Fruit fly (Drosophila melanogaster) whole organism, embryonic: ENCODE data around the gene CG8176.

Experiments
- Aef1 ChIP-seq: fragments of 200-800 bp; sonication (Bioruptor generic); IDR thresholded peaks from 3 replicates; pipeline ENCODE4 v1.3.6; 2022; ENCODE audit warnings: missing biosample characterization, missing genetic modification characterization
- Awh ChIP-seq: fragments of 200-800 bp; sonication (Bioruptor generic); IDR thresholded peaks from 2 replicates; pipeline ENCODE4, ENCODE4 v1.3.6; 2022; ENCODE audit warnings: missing biosample characterization, missing genetic modification characterization
- CG10267 ChIP-seq: fragments of 200-800 bp; sonication (Bioruptor generic); optimal IDR thresholded peaks from 2 replicates; lab custom pipeline; 2018; ENCODE audit warnings: missing biosample characterization, mild to moderate bottlenecking, missing genetic modification characterization, moderate library complexity
- CG11247 ChIP-seq: fragments of 200-800 bp; sonication (Bioruptor generic); IDR thresholded peaks from 2 replicates; pipeline ENCODE4 v1.3.6; 2022; ENCODE audit warnings: missing biosample characterization, missing genetic modification characterization
- CG12071 ChIP-seq: fragments of 200-800 bp; sonication (Bioruptor generic); optimal IDR thresholded peaks from 3 replicates; lab custom pipeline; 2018; ENCODE audit warnings: missing biosample characterization, mild to moderate bottlenecking, missing genetic modification characterization
- CG12219 ChIP-seq: fragments of 200-800 bp; sonication (Bioruptor generic); optimal IDR thresholded peaks from 3 replicates; lab custom pipeline; 2018; ENCODE audit warnings: missing biosample characterization, mild to moderate bottlenecking, missing genetic modification characterization
- CG13287 ChIP-seq: fragments of 200-800 bp; sonication (Bioruptor generic); IDR thresholded peaks from 2 replicates; pipeline ENCODE4 v1.3.6; 2022; ENCODE audit warnings: missing biosample characterization, missing genetic modification characterization; ENCODE audit not compliant: partially characterized antibody
- CG14014 ChIP-seq: fragments of 200-800 bp; sonication (Bioruptor generic); IDR thresholded peaks from 2 replicates; pipeline ENCODE4 v1.3.6; 2022; ENCODE audit warnings: missing biosample characterization, missing genetic modification characterization
- CG15514 ChIP-seq: fragments of 200-800 bp; sonication (Bioruptor generic); optimal IDR thresholded peaks from 3 replicates; lab custom pipeline; 2017; ENCODE audit warnings: missing biosample characterization, missing genetic modification characterization, mild to moderate bottlenecking, moderate library complexity, missing genetic modification reagents
- CG17912 ChIP-seq: fragments of 200-800 bp; sonication (Bioruptor generic); optimal IDR thresholded peaks from 2 replicates; lab custom pipeline; 2018; ENCODE audit warnings: missing biosample characterization, mild to moderate bottlenecking, missing genetic modification characterization
- CG18476 ChIP-seq: fragments of 200-800 bp; sonication (Bioruptor generic); optimal IDR thresholded peaks from 2 replicates; lab custom pipeline; 2016; ENCODE audit warnings: missing biosample characterization, mild to moderate bottlenecking, missing genetic modification characterization
- CG3065 ChIP-seq: fragments of 200-800 bp; sonication (Bioruptor generic); optimal IDR thresholded peaks from 2 replicates; lab custom pipeline; 2016; ENCODE audit warnings: missing biosample characterization, missing genetic modification characterization
- CG3281 ChIP-seq: fragments of 200-800 bp; sonication (Bioruptor generic); optimal IDR thresholded peaks from 3 replicates; lab custom pipeline; 2017; ENCODE audit warnings: missing biosample characterization, mild to moderate bottlenecking, missing genetic modification characterization
- CG6813 ChIP-seq: fragments of 200-800 bp; sonication (Bioruptor generic); optimal IDR thresholded peaks from 2 replicates; lab custom pipeline; 2017; ENCODE audit warnings: missing biosample characterization, missing genetic modification characterization, mild to moderate bottlenecking, moderate library complexity, missing genetic modification reagents
- CG7372 ChIP-seq: fragments of 200-800 bp; sonication (Bioruptor generic); IDR thresholded peaks from 2 replicates; pipeline ENCODE4 v1.3.6; 2022; ENCODE audit warnings: missing biosample characterization, missing genetic modification characterization
- CG7839 ChIP-seq: fragments of 200-800 bp; sonication (Bioruptor generic); optimal IDR thresholded peaks from 3 replicates; lab custom pipeline; 2018; ENCODE audit warnings: missing biosample characterization, mild to moderate bottlenecking, missing genetic modification characterization, moderate library complexity
- CG8388 ChIP-seq: fragments of 200-800 bp; sonication (Bioruptor generic); optimal IDR thresholded peaks from 2 replicates; lab custom pipeline; 2019; ENCODE audit warnings: missing biosample characterization, mild to moderate bottlenecking, missing genetic modification characterization, moderate library complexity
- CG8944 ChIP-seq: fragments of 200-800 bp; sonication (Bioruptor generic); optimal IDR thresholded peaks from 3 replicates; lab custom pipeline; 2016; ENCODE audit warnings: missing biosample characterization, missing genetic modification characterization
- CrebB ChIP-seq: fragments of 200-800 bp; sonication (Bioruptor generic); optimal IDR thresholded peaks from 3 replicates; lab custom pipeline; 2018; ENCODE audit warnings: missing biosample characterization, mild to moderate bottlenecking, missing genetic modification characterization
- Dad ChIP-seq: fragments of 200-800 bp; sonication (Bioruptor generic); optimal IDR thresholded peaks from 3 replicates; lab custom pipeline; 2016; ENCODE audit warnings: missing biosample characterization, missing genetic modification characterization
- Dbx ChIP-seq: fragments of 200-800 bp; sonication (Bioruptor generic); IDR thresholded peaks from 3 replicates; pipeline ENCODE4 v1.3.6; 2022; ENCODE audit warnings: missing biosample characterization, missing genetic modification characterization
- Dll ChIP-seq: fragments of 200-800 bp; sonication (Bioruptor generic); IDR thresholded peaks from 4 replicates; pipeline ENCODE4 v1.3.6; 2022; ENCODE audit warnings: missing biosample characterization, missing genetic modification characterization; ENCODE audit not compliant: partially characterized antibody
- Doc3 ChIP-seq: fragments of 200-800 bp; sonication (Bioruptor generic); IDR thresholded peaks from 3 replicates; pipeline ENCODE4 v1.3.6; 2022; ENCODE audit warnings: missing biosample characterization, missing genetic modification characterization; ENCODE audit not compliant: partially characterized antibody
- HHEX ChIP-seq: fragments of 200-800 bp; sonication (Bioruptor generic); optimal IDR thresholded peaks from 3 replicates; lab custom pipeline; 2017; ENCODE audit warnings: missing biosample characterization, mild to moderate bottlenecking, missing genetic modification characterization, missing genetic modification reagents
- NK7.1 ChIP-seq: fragments of 200-800 bp; sonication (Bioruptor generic); optimal IDR thresholded peaks from 3 replicates; lab custom pipeline; 2016; ENCODE audit warnings: missing biosample characterization, missing genetic modification characterization
- ab ChIP-seq: fragments of 200-800 bp; sonication (Bioruptor generic); optimal IDR thresholded peaks from 2 replicates; lab custom pipeline; 2016; ENCODE audit warnings: missing biosample characterization, missing genetic modification characterization
- chm ChIP-seq: fragments of 200-800 bp; sonication (Bioruptor generic); IDR thresholded peaks from 2 replicates; pipeline ENCODE4 v1.3.6; 2022; ENCODE audit warnings: missing biosample characterization, missing genetic modification characterization
- ci ChIP-seq: fragments of 200-800 bp; sonication (Bioruptor generic); IDR thresholded peaks from 3 replicates; pipeline ENCODE4 v1.3.6; 2022; ENCODE audit warnings: missing biosample characterization, missing genetic modification characterization
- crp ChIP-seq, 2 experiments: fragments of 200-800 bp; sonication (Bioruptor generic); optimal IDR thresholded peaks; 2 replicates in 1 of 2; 3 replicates in 1 of 2; lab custom pipeline; 2017; ENCODE audit warnings: missing biosample characterization in 2 of 2, missing genetic modification characterization in 2 of 2, mild to moderate bottlenecking in 1 of 2, moderate library complexity in 1 of 2
- cwo ChIP-seq: fragments of 200-800 bp; sonication (Bioruptor generic); optimal IDR thresholded peaks from 3 replicates; lab custom pipeline; 2017; ENCODE audit warnings: missing biosample characterization, missing genetic modification characterization, mild to moderate bottlenecking, moderate library complexity, missing genetic modification reagents
- ham ChIP-seq: fragments of 200-800 bp; sonication (Bioruptor generic); IDR thresholded peaks from 2 replicates; pipeline ENCODE4 v1.3.6; 2022; ENCODE audit warnings: missing biosample characterization, missing genetic modification characterization
- jing ChIP-seq: fragments of 200-800 bp; sonication (Bioruptor generic); optimal IDR thresholded peaks from 2 replicates; lab custom pipeline; 2018; ENCODE audit warnings: missing biosample characterization, mild to moderate bottlenecking, missing genetic modification characterization
- mld ChIP-seq: fragments of 200-800 bp; sonication (Bioruptor generic); IDR thresholded peaks from 3 replicates; pipeline ENCODE4 v1.3.6; 2022; ENCODE audit warnings: missing biosample characterization, missing genetic modification characterization; ENCODE audit not compliant: partially characterized antibody
- nau ChIP-seq: fragments of 200-800 bp; sonication (Bioruptor generic); optimal IDR thresholded peaks from 3 replicates; lab custom pipeline; 2017; ENCODE audit warnings: missing biosample characterization, mild to moderate bottlenecking, missing genetic modification characterization, missing genetic modification reagents
- nerfin-1 ChIP-seq: fragments of 200-800 bp; sonication (Bioruptor generic); optimal IDR thresholded peaks from 3 replicates; lab custom pipeline; 2019; ENCODE audit warnings: missing biosample characterization, mild to moderate bottlenecking, missing genetic modification characterization, moderate library complexity
- nom ChIP-seq: fragments of 200-800 bp; sonication (Bioruptor generic); optimal IDR thresholded peaks from 2 replicates; lab custom pipeline; 2017; ENCODE audit warnings: missing biosample characterization, missing genetic modification characterization, mild to moderate bottlenecking, moderate library complexity, missing genetic modification reagents
- odd ChIP-seq: fragments of 200-800 bp; sonication (Bioruptor generic); optimal IDR thresholded peaks from 2 replicates; lab custom pipeline; 2017; ENCODE audit warnings: missing biosample characterization, mild to moderate bottlenecking, missing genetic modification characterization
- pb ChIP-seq: fragments of 200-800 bp; sonication (Bioruptor generic); optimal IDR thresholded peaks from 3 replicates; lab custom pipeline; 2016; ENCODE audit warnings: missing biosample characterization, missing genetic modification characterization
- pfk ChIP-seq: fragments of 200-800 bp; sonication (Bioruptor generic); optimal IDR thresholded peaks from 2 replicates; lab custom pipeline; 2018; ENCODE audit warnings: missing biosample characterization, mild to moderate bottlenecking, missing genetic modification characterization, moderate library complexity
- pros ChIP-seq: fragments of 200-800 bp; sonication (Bioruptor generic); optimal IDR thresholded peaks from 3 replicates; lab custom pipeline; 2019; ENCODE audit warnings: missing biosample characterization, mild to moderate bottlenecking, missing genetic modification characterization, moderate library complexity
- rib ChIP-seq: fragments of 200-800 bp; sonication (Bioruptor generic); IDR thresholded peaks from 2 replicates; pipeline ENCODE4 v1.3.6; 2022; ENCODE audit warnings: missing biosample characterization, missing genetic modification characterization
- sd ChIP-seq: fragments of 200-800 bp; sonication (Bioruptor generic); optimal IDR thresholded peaks from 3 replicates; lab custom pipeline; 2018; ENCODE audit warnings: missing biosample characterization, mild to moderate bottlenecking, missing genetic modification characterization, moderate library complexity
- tgo ChIP-seq: fragments of 200-800 bp; sonication (Bioruptor generic); IDR thresholded peaks from 3 replicates; pipeline ENCODE4 v1.3.6; 2022; ENCODE audit warnings: missing biosample characterization, missing genetic modification characterization
- tna ChIP-seq: fragments of 200-800 bp; sonication (Bioruptor generic); IDR thresholded peaks from 2 replicates; pipeline ENCODE4 v1.3.6; 2022; ENCODE audit warnings: missing biosample characterization, missing genetic modification characterization; ENCODE audit not compliant: partially characterized antibody
- zen2 ChIP-seq: fragments of 200-800 bp; sonication (Bioruptor generic); IDR thresholded peaks from 3 replicates; pipeline ENCODE4 v1.3.6; 2022; ENCODE audit warnings: missing biosample characterization, missing genetic modification characterization; ENCODE audit not compliant: partially characterized antibody

CG8176 gene

dm6 chr3R:9501489-9502415 lies 14.1 kb upstream of the CG8176 start (continued):
- TF ChIP-seq CG6813 (GFP tag; lab: Kevin White, UChicago): no peak
- TF ChIP-seq CG8944 (GFP tag; lab: Kevin White, UChicago): no peak
- TF ChIP-seq ci: 0 out of 3 replicates have a peak, but pooled peaks have one; percentile 22
- TF ChIP-seq sd (tag; lab: Kevin White, UChicago): peak; percentile 88
- no peak for TF ChIP-seq nerfin-1 (tag; lab: Kevin White, UChicago)

- TF ChIP-seq CG17912 (peak; percentile 69), tgo (GFP tag; lab: Robert Waterston, UW) (no peak), CrebB (tag; lab: Kevin White, UChicago) (peak; percentile 64), nau (GFP tag; lab: Kevin White, UChicago) (peak; percentile 37), Doc3 (0 out of 3 replicates have a peak, but pooled peaks have one; percentile 36), NK7.1 (GFP tag; lab: Kevin White, UChicago) (no peak), chm (GFP tag; lab: Robert Waterston, UW) (peak; percentile 67), Dad (peak; percentile 39), CG3281 (GFP tag; lab: Kevin White, UChicago) (peak; percentile 26), CG14014 (GFP tag; lab: Robert Waterston, UW) (peak; percentile 12; the same call in 1 of the 2 replicates), ab (no peak), tna (peak; percentile 48; the same call in 1 of the 2 replicates), ham (GFP tag; lab: Robert Waterston, UW) (no peak), zen2 (GFP tag; lab: Robert Waterston, UW) (peak; percentile 50; the same call in 2 of the 3 replicates), crp (GFP tag; optimal IDR thresholded peaks at IDR 0.05; lab: Kevin White, UChicago) (no peak), CG12219 (GFP tag; lab: Kevin White, UChicago) (no peak), CG13287 (GFP tag; lab: Robert Waterston, UW) (peak; percentile 73), CG3065 (GFP tag; lab: Kevin White, UChicago) (no peak), nom (GFP tag; lab: Kevin White, UChicago) (peak; percentile 76), Dll (GFP tag; lab: Robert Waterston, UW) (peak; percentile 57; the same call in 1 of the 4 replicates), CG12071 (peak; percentile 60), pfk (GFP tag; lab: Kevin White, UChicago) (no peak), CG8388 (GFP tag; lab: Kevin White, UChicago) (no peak), CG10267 (tag; lab: Kevin White, UChicago) (no peak), Dbx (GFP tag; lab: Robert Waterston, UW) (peak; percentile 39; the same call in 1 of the 3 replicates), Awh (0 out of 2 replicates have a peak, but pooled peaks have one; percentile 37), CG7839 (tag; lab: Kevin White, UChicago) (no peak), jing (GFP tag; lab: Kevin White, UChicago) (no peak), odd (GFP tag; lab: Kevin White, UChicago) (no peak), mld (GFP tag; lab: Robert Waterston, UW) (no peak), CG11247 (no peak), Aef1 (GFP tag; lab: Robert Waterston, UW) (no peak), CG18476 (GFP tag; lab: Kevin White, UChicago) (no peak), pb (GFP tag; lab: Kevin White, UChicago) (peak; percentile 28), cwo (peak; percentile 7), HHEX (GFP tag; lab: Kevin White, UChicago) (peak; percentile 36), rib (GFP tag; lab: Robert Waterston, UW) (peak; percentile 38; the same call in 1 of the 2 replicates), pros (GFP tag; lab: Kevin White, UChicago) (peak; percentile 4), CG7372 (no peak), CG15514 (peak; percentile 20)
These were observed 13.4 kb upstream of the CG8176 start, which contains the start of gene RhoL for dm6 chr3R:9502416-9502763. Gene RhoL, minus strand, starts transcription at chr3R:9502581.
